Fruit fly (Drosophila melanogaster): Measurements from ENCODE around the gene pum.

The pum gene

dm6 chr3R:9258252-9259225, 21.1 kb upstream of the pum start, which contains the start of the genes Ibf2 and Ibf1 (continued):
- TF ChIP-seq Six4 (GFP tag; optimal IDR thresholded peaks at IDR 0.05) (no peak), CG15011 (GFP tag; optimal IDR thresholded peaks at IDR 0.05) (no peak), MBD-R2 (GFP tag; IDR thresholded peaks at IDR 0.05) (peak; percentile 58), zfh2 (GFP tag; optimal IDR thresholded peaks at IDR 0.05) (no peak), CG7839 (tag; optimal IDR thresholded peaks at IDR 0.05) (no peak), sna (GFP tag; IDR thresholded peaks at IDR 0.05; ENCODE audit: partially characterized antibody) (peak; percentile 81), chn (GFP tag; optimal IDR thresholded peaks at IDR 0.05) (no peak), ERR (GFP tag; optimal IDR thresholded peaks at IDR 0.05) (no peak), vnd (GFP tag; IDR thresholded peaks at IDR 0.05; ENCODE audit: partially characterized antibody) (peak; percentile 79), CG17328 (GFP tag; IDR thresholded peaks at IDR 0.05) (no peak), nau (GFP tag; optimal IDR thresholded peaks at IDR 0.05) (no peak), sd (tag; optimal IDR thresholded peaks at IDR 0.05) (no peak), E2f1 (GFP tag; IDR thresholded peaks at IDR 0.05) (no peak), Jarid2 (GFP tag; optimal IDR thresholded peaks at IDR 0.05) (no peak), CG10462 (GFP tag; optimal IDR thresholded peaks at IDR 0.05) (no peak), B-H2 (GFP tag; optimal IDR thresholded peaks at IDR 0.05) (no peak), gcm2 (GFP tag; optimal IDR thresholded peaks at IDR 0.05) (no peak), CG10979 (tag; optimal IDR thresholded peaks at IDR 0.05) (no peak), eyg (GFP tag; optimal IDR thresholded peaks at IDR 0.05) (no peak), zen (tag; optimal IDR thresholded peaks at IDR 0.05) (peak; percentile 35), CrebB (tag; optimal IDR thresholded peaks at IDR 0.05) (no peak), Max (GFP tag; optimal IDR thresholded peaks at IDR 0.05) (no peak), Opbp (GFP tag; IDR thresholded peaks at IDR 0.05; ENCODE audit: partially characterized antibody) (peak; percentile 80; the same call in 2 of the 3 replicates), CG1529 (GFP tag; optimal IDR thresholded peaks at IDR 0.05) (no peak), CG17361 (GFP tag; IDR thresholded peaks at IDR 0.05) (0 out of 3 replicates have a peak, but pooled peaks have one; percentile 28), CG11093 (GFP tag; IDR thresholded peaks at IDR 0.05) (no peak), CG18764 (GFP tag; optimal IDR thresholded peaks at IDR 0.05) (no peak), HLH4C (GFP tag; IDR thresholded peaks at IDR 0.05; ENCODE audit: partially characterized antibody) (peak; percentile 77), Dbx (GFP tag; IDR thresholded peaks at IDR 0.05) (no peak), H2.0 (GFP tag; IDR thresholded peaks at IDR 0.05) (no peak), CG5953 (GFP tag; IDR thresholded peaks at IDR 0.05) (no peak), CG4617 (GFP tag; optimal IDR thresholded peaks at IDR 0.05; ENCODE audit: borderline replicate concordance) (peak; percentile 9), CG7963 (GFP tag; IDR thresholded peaks at IDR 0.05; ENCODE audit: partially characterized antibody) (peak; percentile 84), CG31365 (tag; optimal IDR thresholded peaks at IDR 0.05) (no peak), Poxn (GFP tag; IDR thresholded peaks at IDR 0.05) (no peak), CG8089 (GFP tag; optimal IDR thresholded peaks at IDR 0.05) (no peak), CG6175 (GFP tag; IDR thresholded peaks at IDR 0.05) (no peak), dan (GFP tag; IDR thresholded peaks at IDR 0.05) (no peak), Ets97D (GFP tag; optimal IDR thresholded peaks at IDR 0.05) (no peak), bbx (GFP tag; IDR thresholded peaks at IDR 0.05; ENCODE audit: partially characterized antibody) (peak; percentile 87), CG3838 (GFP tag; optimal IDR thresholded peaks at IDR 0.05) (no peak), CG17802 (tag; optimal IDR thresholded peaks at IDR 0.05) (no peak), gem (tag; optimal IDR thresholded peaks at IDR 0.05) (no peak), sisA (GFP tag; IDR thresholded peaks at IDR 0.05) (no peak), ATbp (GFP tag; optimal IDR thresholded peaks at IDR 0.05) (no peak), CG17186 (GFP tag; optimal IDR thresholded peaks at IDR 0.05) (no peak), rib (GFP tag; IDR thresholded peaks at IDR 0.05) (no peak), CG9797 (GFP tag; optimal IDR thresholded peaks at IDR 0.05) (no peak), CG33213 (GFP tag; optimal IDR thresholded peaks at IDR 0.05) (no peak)
